Worm (Caenorhabditis elegans) whole organism, midembryonic: ENCODE measurements around the gene T13F3.4.

Source experiments
- T22C8.4 ChIP-seq: fragments of 200-800 bp; sonication (Bioruptor generic); IDR thresholded peaks from 2 replicates; pipeline ENCODE4 v1.3.6; 2022; ENCODE audit warnings: missing genetic modification characterization, missing compliant biosample characterization
- cog-1 ChIP-seq: sonication (generic microtip); optimal IDR thresholded peaks from 2 replicates; lab custom pipeline; 2016; ENCODE audit warnings: missing genetic modification characterization, missing compliant biosample characterization
- flt-1 ChIP-seq: fragments of 200-800 bp; sonication (Bioruptor generic); IDR thresholded peaks from 2 replicates; pipeline ENCODE4 v1.3.6; 2022; ENCODE audit warnings: missing genetic modification characterization, missing compliant biosample characterization
- klf-2 ChIP-seq: fragments of 200-800 bp; sonication (Bioruptor generic); conservative IDR thresholded peaks from 2 replicates; pipeline ENCODE4 v1.3.6; 2022; ENCODE audit warnings: missing genetic modification reagents, missing genetic modification characterization, missing compliant biosample characterization
- ref-1 ChIP-seq: fragments of 200-800 bp; sonication (Bioruptor generic); conservative IDR thresholded peaks from 2 replicates; pipeline ENCODE4 v1.3.6; 2022; ENCODE audit warnings: missing genetic modification reagents, missing genetic modification characterization, missing compliant biosample characterization
- tab-1 ChIP-seq: fragments of 200-800 bp; sonication (Bioruptor generic); IDR thresholded peaks from 2 replicates; pipeline ENCODE4 v1.3.6; 2022; ENCODE audit warnings: missing genetic modification characterization, missing compliant biosample characterization
- ztf-23 ChIP-seq: fragments of 200-800 bp; sonication (Bioruptor generic); IDR thresholded peaks from 2 replicates; pipeline ENCODE4 v1.3.6; 2022; ENCODE audit warnings: missing genetic modification reagents, missing genetic modification characterization, missing compliant biosample characterization

- no peak for TF ChIP-seq flt-1
- no peak for TF ChIP-seq ref-1 (GFP tag; lab: Robert Waterston, UW)
- TF ChIP-seq tab-1 (GFP tag; lab: Robert Waterston, UW) = no peak
- TF ChIP-seq klf-2 (GFP tag; lab: Robert Waterston, UW) = no peak
- no peak for TF ChIP-seq cog-1 (tag; lab: Kevin White, UChicago)
- no peak for TF ChIP-seq ztf-23 (GFP tag; lab: Robert Waterston, UW)
- TF ChIP-seq T22C8.4 (GFP tag; lab: Robert Waterston, UW) = no peak
These were observed 34.2 kb downstream of the T13F3.4 start, which contains the start of gene gst-22 for ce11 chrV:16232180-16232579.
